Worm (Caenorhabditis elegans) whole organism, late embryonic: Measurements from ENCODE around the gene Y77E11A.12.

Experiments
- ama-1 ChIP-seq: fragments of 150-350 bp; optimal IDR thresholded peaks from 2 replicates; lab custom pipeline; 2014
- ceh-48 ChIP-seq: sonication (generic microtip); optimal IDR thresholded peaks from 2 replicates; lab custom pipeline; 2016; ENCODE audit warnings: missing genetic modification characterization, inconsistent platforms, missing compliant biosample characterization
- dmd-4 ChIP-seq: sonication (generic microtip); optimal IDR thresholded peaks from 2 replicates; lab custom pipeline; 2016; ENCODE audit warnings: borderline replicate concordance, missing genetic modification characterization, missing compliant biosample characterization
- elt-2 ChIP-seq: sonication (generic microtip); optimal IDR thresholded peaks from 2 replicates; lab custom pipeline; 2016; ENCODE audit warnings: missing genetic modification reagents, missing genetic modification characterization, missing compliant biosample characterization
- elt-4 ChIP-seq: sonication (generic microtip); optimal IDR thresholded peaks from 2 replicates; lab custom pipeline; 2016; ENCODE audit warnings: missing genetic modification characterization, missing compliant biosample characterization
- mec-3 ChIP-seq: sonication (generic microtip); optimal IDR thresholded peaks from 2 replicates; lab custom pipeline; 2016; ENCODE audit warnings: borderline replicate concordance, missing genetic modification characterization, missing compliant biosample characterization
- pag-3 ChIP-seq: sonication (generic microtip); optimal IDR thresholded peaks from 2 replicates; lab custom pipeline; 2016; ENCODE audit warnings: missing compliant biosample characterization, missing genetic modification characterization, borderline replicate concordance
- pqm-1 ChIP-seq: sonication (generic microtip); optimal IDR thresholded peaks from 2 replicates; lab custom pipeline; 2016; ENCODE audit warnings: missing genetic modification characterization, missing compliant biosample characterization
- unc-42 ChIP-seq: sonication (generic microtip); optimal IDR thresholded peaks from 2 replicates; lab custom pipeline; 2016; ENCODE audit warnings: missing genotype, missing genetic modification characterization, missing compliant biosample characterization

DNA sequence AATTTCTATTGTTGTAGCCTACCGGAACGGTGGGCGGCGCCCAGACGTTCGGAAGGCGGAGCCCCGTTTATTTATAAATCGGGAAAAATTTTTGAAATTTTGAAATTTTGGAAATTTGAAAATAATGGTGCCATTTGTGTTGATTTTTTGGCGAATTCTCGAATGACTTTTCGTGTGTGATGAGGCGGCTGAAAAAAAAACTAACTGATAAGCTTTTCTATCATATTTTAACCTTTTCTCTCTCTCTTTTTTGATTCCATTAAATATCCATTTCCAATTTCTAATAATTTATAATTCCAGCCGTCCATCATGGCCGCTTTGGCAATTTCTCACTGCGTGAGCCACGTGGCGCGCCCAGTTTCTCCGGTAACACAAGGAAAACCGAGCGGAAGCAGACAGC lies 18.1 kb downstream of the Y77E11A.12 start, which contains the start of gene nadk-1:
- TF ChIP-seq unc-42 (tag; lab: Kevin White, UChicago) (no peak), ama-1 (lab: Kevin White, UChicago) (no peak), dmd-4 (tag; lab: Kevin White, UChicago) (no peak), pqm-1 (tag; lab: Kevin White, UChicago) (no peak), elt-2 (tag; lab: Kevin White, UChicago) (no peak), pag-3 (tag; lab: Kevin White, UChicago) (no peak), mec-3 (tag; lab: Kevin White, UChicago) (no peak), ceh-48 (tag; lab: Kevin White, UChicago) (no peak), elt-4 (tag; lab: Kevin White, UChicago) (no peak)
